Fruit fly (Drosophila melanogaster) whole organism, adult: ENCODE results near the gene CG15382.

Experiments used
- CG7045 ChIP-seq: fragments of 200-800 bp; sonication (Bioruptor generic); optimal IDR thresholded peaks from 2 replicates; lab custom pipeline; 2017; ENCODE audit warnings: missing biosample characterization, mild to moderate bottlenecking, missing genetic modification characterization
- Clk ChIP-seq: fragments of 200-800 bp; sonication (Bioruptor generic); optimal IDR thresholded peaks from 2 replicates; lab custom pipeline; 2017; ENCODE audit warnings: missing biosample characterization, missing genetic modification characterization
- cic ChIP-seq: fragments of 200-800 bp; sonication (Bioruptor generic); optimal IDR thresholded peaks from 2 replicates; lab custom pipeline; 2017; ENCODE audit warnings: missing biosample characterization, mild to moderate bottlenecking, missing genetic modification characterization, moderate library complexity
- cnc ChIP-seq, 2 experiments: fragments of >200 bp; optimal IDR thresholded peaks; 2 replicates each; lab custom pipeline; 2017
- kay ChIP-seq: fragments of 200-800 bp; sonication (Bioruptor generic); peaks from one replicate; lab custom pipeline; 2016; ENCODE audit warnings: missing biosample characterization, missing genetic modification characterization, borderline replicate concordance
- ovo ChIP-seq: fragments of 200-800 bp; sonication (Bioruptor generic); optimal IDR thresholded peaks from 2 replicates; lab custom pipeline; 2016; ENCODE audit warnings: missing biosample characterization, missing genetic modification characterization
- tj ChIP-seq: fragments of 200-800 bp; sonication (Bioruptor generic); optimal IDR thresholded peaks from 3 replicates; lab custom pipeline; 2017; ENCODE audit warnings: missing biosample characterization, mild to moderate bottlenecking, missing genetic modification characterization, moderate library complexity
- toe ChIP-seq: fragments of 200-800 bp; sonication (Bioruptor generic); optimal IDR thresholded peaks from 2 replicates; lab custom pipeline; 2016; ENCODE audit warnings: missing biosample characterization, missing genetic modification characterization

DNA sequence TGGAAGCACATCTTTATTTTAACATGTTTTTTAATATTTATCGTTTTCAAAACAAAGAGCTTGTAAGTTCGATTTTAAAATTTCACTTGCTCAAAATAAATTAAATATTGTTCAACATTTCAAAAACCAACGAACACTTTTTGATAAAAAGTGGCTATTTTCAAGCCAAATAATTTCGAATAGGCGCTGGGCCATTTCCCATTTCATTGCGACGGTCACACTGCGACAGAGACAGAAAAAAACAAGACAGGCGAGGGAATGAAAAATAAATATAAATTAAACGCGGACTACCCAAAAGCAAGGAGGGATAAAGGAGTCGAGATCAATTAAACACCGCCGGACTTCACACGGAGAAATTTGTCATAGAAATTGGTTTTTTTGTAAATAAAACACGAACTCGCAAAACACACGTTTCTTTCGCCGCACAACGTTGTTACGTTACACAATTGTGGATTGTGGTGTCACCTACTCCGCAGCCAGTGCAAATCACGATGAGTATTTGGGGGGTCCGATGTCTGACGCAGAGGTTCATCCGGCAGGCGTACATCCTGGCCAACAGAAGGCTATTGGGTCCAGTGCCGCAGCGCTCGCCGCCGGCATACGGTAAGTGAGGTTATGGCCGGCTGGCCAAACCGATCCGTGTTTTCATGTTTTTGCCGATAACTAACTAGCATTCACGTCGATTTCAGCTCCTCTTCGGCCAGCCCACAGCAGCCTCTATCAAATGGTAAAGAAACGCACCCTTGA, 3.8 kb upstream of the CG15382 start, which contains the start of gene AIF:
- TF ChIP-seq Clk (GFP tag; lab: Kevin White, UChicago) = no peak
- TF ChIP-seq kay (GFP tag; lab: Kevin White, UChicago) = no peak
- TF ChIP-seq toe (GFP tag; lab: Kevin White, UChicago) = no peak
- no peak for TF ChIP-seq tj (GFP tag; lab: Kevin White, UChicago)
- no peak for TF ChIP-seq CG7045 (GFP tag; lab: Kevin White, UChicago)
- TF ChIP-seq ovo (GFP tag; lab: Kevin White, UChicago) = no peak
- no peak for TF ChIP-seq cnc (optimal IDR thresholded peaks at IDR 0.05; lab: Kevin White, UChicago)
- no peak for TF ChIP-seq cic (GFP tag; lab: Kevin White, UChicago)
